In genomic region chr3R:3846482-3847046, dm6 we compare ENCODE assay signal across 5 fruit fly cellular contexts.
A peak's percentile ranks its signal among the peaks of the same experiment; 100 is the strongest.
TF ChIP-seq lines count a peak whose summit lies in the region.

TSS of gene CG41099 (plus strand) at chr3R:3846729.

- no peak for TF ChIP-seq CTCF in whole organism, embryonic (GFP tag; optimal IDR thresholded peaks at IDR 0.05; lab: Kevin White, UChicago)

TF ChIP-seq in whole organism, adult, 20 proteins besides CTCF, POLR2A, EP300 and RAD21:
- TF ChIP-seq CG33017 (tag; optimal IDR thresholded peaks at IDR 0.05; lab: Kevin White, UChicago), result no peak
- peak; percentile 14 for TF ChIP-seq CG5204 (GFP tag; optimal IDR thresholded peaks at IDR 0.05; lab: Kevin White, UChicago)
- TF ChIP-seq pad (GFP tag; optimal IDR thresholded peaks at IDR 0.05; lab: Kevin White, UChicago), result no peak
- no peak for TF ChIP-seq Clk (GFP tag; optimal IDR thresholded peaks at IDR 0.05; lab: Kevin White, UChicago)
- TF ChIP-seq Crg-1 (GFP tag; optimal IDR thresholded peaks at IDR 0.05; lab: Kevin White, UChicago), result no peak
- TF ChIP-seq toe (GFP tag; optimal IDR thresholded peaks at IDR 0.05; lab: Kevin White, UChicago), result peak; percentile 22
- TF ChIP-seq CG7045 (GFP tag; optimal IDR thresholded peaks at IDR 0.05; lab: Kevin White, UChicago), result no peak
TF ChIP-seq in whole organism, adult: peak in this region for 2.

TF ChIP-seq in whole organism, embryonic, 481 proteins besides CTCF, POLR2A, EP300 and RAD21 (continues in another document):
- TF ChIP-seq CG4282 (GFP tag; optimal IDR thresholded peaks at IDR 0.05; lab: Kevin White, UChicago) (no peak), otp (GFP tag; IDR thresholded peaks at IDR 0.05; lab: Robert Waterston, UW) (no peak), vnd (GFP tag; IDR thresholded peaks at IDR 0.05; lab: Robert Waterston, UW; ENCODE audit: partially characterized antibody) (no peak), CG7556 (GFP tag; optimal IDR thresholded peaks at IDR 0.05; lab: Kevin White, UChicago) (no peak), CG17385 (GFP tag; optimal IDR thresholded peaks at IDR 0.05; lab: Kevin White, UChicago) (no peak), pita (GFP tag; optimal IDR thresholded peaks at IDR 0.05; lab: Kevin White, UChicago) (no peak), Oaz (GFP tag; IDR thresholded peaks at IDR 0.05; lab: Robert Waterston, UW) (no peak), tgo (GFP tag; IDR thresholded peaks at IDR 0.05; lab: Robert Waterston, UW) (no peak), CG9797 (GFP tag; optimal IDR thresholded peaks at IDR 0.05; lab: Kevin White, UChicago) (no peak), CG4360 (GFP tag; IDR thresholded peaks at IDR 0.05; lab: Robert Waterston, UW) (no peak), Hmx (GFP tag; optimal IDR thresholded peaks at IDR 0.05; lab: Kevin White, UChicago) (no peak), CG30020 (tag; optimal IDR thresholded peaks at IDR 0.05; lab: Kevin White, UChicago) (peak; percentile 97), E2f1 (GFP tag; IDR thresholded peaks at IDR 0.05; lab: Robert Waterston, UW) (no peak), B-H2 (GFP tag; optimal IDR thresholded peaks at IDR 0.05; lab: Kevin White, UChicago) (no peak), CG16815 (GFP tag; optimal IDR thresholded peaks at IDR 0.05; lab: Kevin White, UChicago) (no peak), CG10209 (GFP tag; optimal IDR thresholded peaks at IDR 0.05; lab: Kevin White, UChicago) (no peak), CG18011 (GFP tag; optimal IDR thresholded peaks at IDR 0.05; lab: Kevin White, UChicago) (peak; percentile 96), CG7839 (tag; optimal IDR thresholded peaks at IDR 0.05; lab: Kevin White, UChicago) (no peak), al (GFP tag; IDR thresholded peaks at IDR 0.05; lab: Robert Waterston, UW) (no peak), CG18619 (GFP tag; optimal IDR thresholded peaks at IDR 0.05; lab: Kevin White, UChicago) (no peak), jing (GFP tag; optimal IDR thresholded peaks at IDR 0.05; lab: Kevin White, UChicago) (no peak), CG31388 (GFP tag; optimal IDR thresholded peaks at IDR 0.05; lab: Kevin White, UChicago) (no peak), ttk (GFP tag; IDR thresholded peaks at IDR 0.05; lab: Robert Waterston, UW) (no peak)

TF ChIP-seq in whole organism, prepupa, 60 proteins besides CTCF, POLR2A, EP300 and RAD21:
- TF ChIP-seq Sox14 (GFP tag; optimal IDR thresholded peaks at IDR 0.05; lab: Kevin White, UChicago) (peak; percentile 5), Hr39 (GFP tag; optimal IDR thresholded peaks at IDR 0.05; lab: Kevin White, UChicago) (peak; percentile 53), CG1621 (tag; optimal IDR thresholded peaks at IDR 0.05; lab: Kevin White, UChicago) (no peak), CG31627 (GFP tag; optimal IDR thresholded peaks at IDR 0.05; lab: Kevin White, UChicago) (peak; percentile 37), svp (GFP tag; lab: Kevin White, UChicago) (peak; percentile 23), CG10631 (GFP tag; optimal IDR thresholded peaks at IDR 0.05; lab: Kevin White, UChicago) (peak; percentile 8), CG8632 (GFP tag; optimal IDR thresholded peaks at IDR 0.05; lab: Kevin White, UChicago) (no peak), eg (GFP tag; IDR thresholded peaks at IDR 0.05; lab: Robert Waterston, UW) (0 out of 3 replicates have a peak, but pooled peaks have one; percentile 26), cyc (GFP tag; optimal IDR thresholded peaks at IDR 0.05; lab: Kevin White, UChicago) (peak; percentile 11)

TF ChIP-seq in whole organism, pupa, 21 proteins besides CTCF, POLR2A, EP300 and RAD21:
- TF ChIP-seq CG14655 (GFP tag; optimal IDR thresholded peaks at IDR 0.05; lab: Kevin White, UChicago) (peak; percentile 10), Snoo (tag; optimal IDR thresholded peaks at IDR 0.05; lab: Kevin White, UChicago) (no peak), CG10348 (GFP tag; IDR thresholded peaks at IDR 0.05; lab: Robert Waterston, UW) (no peak), CG12605 (GFP tag; IDR thresholded peaks at IDR 0.05; lab: Robert Waterston, UW) (no peak)

TF ChIP-seq in whole organism, wandering third instar larva, 38 proteins besides CTCF, POLR2A, EP300 and RAD21:
- TF ChIP-seq foxo (GFP tag; optimal IDR thresholded peaks at IDR 0.05; lab: Kevin White, UChicago), result no peak
- no peak for TF ChIP-seq tai (GFP tag; optimal IDR thresholded peaks at IDR 0.05; lab: Kevin White, UChicago)
- peak; percentile 51 for TF ChIP-seq woc (GFP tag; optimal IDR thresholded peaks at IDR 0.05; lab: Kevin White, UChicago)
- peak; percentile 32 for TF ChIP-seq N (GFP tag; optimal IDR thresholded peaks at IDR 0.05; lab: Kevin White, UChicago)
- TF ChIP-seq dl (GFP tag; optimal IDR thresholded peaks at IDR 0.05; lab: Kevin White, UChicago; ENCODE audit: insufficient read depth in 1 of 2, partially characterized antibody in 2 of 2), result no peak
- TF ChIP-seq Rel (GFP tag; optimal IDR thresholded peaks at IDR 0.05; lab: Kevin White, UChicago), result no peak
- TF ChIP-seq Rel (tag; optimal IDR thresholded peaks at IDR 0.05; lab: Kevin White, UChicago), result no peak
- no peak for TF ChIP-seq br (GFP tag; optimal IDR thresholded peaks at IDR 0.05; lab: Kevin White, UChicago)
- TF ChIP-seq Dfd (GFP tag; optimal IDR thresholded peaks at IDR 0.05; lab: Kevin White, UChicago), result no peak
